Fruit fly (Drosophila melanogaster) whole organism, adult: Measurements from ENCODE around the gene CG33269.

Experiments
- CG11617 ChIP-seq: fragments of 200-800 bp; sonication (Bioruptor generic); optimal IDR thresholded peaks from 2 replicates; lab custom pipeline; 2017; ENCODE audit warnings: mild to moderate bottlenecking, missing biosample characterization, missing genetic modification reagents, missing genetic modification characterization
- CG12768 ChIP-seq: fragments of 200-800 bp; sonication (Bioruptor generic); optimal IDR thresholded peaks from 2 replicates; lab custom pipeline; 2017; ENCODE audit warnings: missing biosample characterization, missing genetic modification characterization, mild to moderate bottlenecking, moderate library complexity, missing genetic modification reagents
- CG14711 ChIP-seq: fragments of 200-800 bp; sonication (Bioruptor generic); optimal IDR thresholded peaks from 2 replicates; lab custom pipeline; 2018; ENCODE audit warnings: missing biosample characterization, mild to moderate bottlenecking, missing genetic modification characterization, moderate library complexity
- CG1620 ChIP-seq: fragments of 200-800 bp; sonication (Bioruptor generic); optimal IDR thresholded peaks from 2 replicates; lab custom pipeline; 2016; ENCODE audit warnings: missing biosample characterization, missing genetic modification characterization
- CG33017 ChIP-seq: fragments of 200-800 bp; sonication (Bioruptor generic); optimal IDR thresholded peaks from 2 replicates; lab custom pipeline; 2018; ENCODE audit warnings: missing biosample characterization, mild to moderate bottlenecking, missing genetic modification characterization, moderate library complexity
- CG5204 ChIP-seq: fragments of 200-800 bp; sonication (Bioruptor generic); optimal IDR thresholded peaks from 2 replicates; lab custom pipeline; 2016; ENCODE audit warnings: missing biosample characterization, missing genetic modification characterization
- CG7045 ChIP-seq: fragments of 200-800 bp; sonication (Bioruptor generic); optimal IDR thresholded peaks from 2 replicates; lab custom pipeline; 2017; ENCODE audit warnings: missing biosample characterization, mild to moderate bottlenecking, missing genetic modification characterization
- CG7101 ChIP-seq: fragments of 200-800 bp; sonication (Bioruptor generic); optimal IDR thresholded peaks from 2 replicates; lab custom pipeline; 2018; ENCODE audit warnings: missing biosample characterization, mild to moderate bottlenecking, missing genetic modification characterization, moderate library complexity
- Clk ChIP-seq: fragments of 200-800 bp; sonication (Bioruptor generic); optimal IDR thresholded peaks from 2 replicates; lab custom pipeline; 2017; ENCODE audit warnings: missing biosample characterization, missing genetic modification characterization
- Crg-1 ChIP-seq: fragments of 200-800 bp; sonication (Bioruptor generic); optimal IDR thresholded peaks from 2 replicates; lab custom pipeline; 2016; ENCODE audit warnings: missing biosample characterization, missing genetic modification characterization
- Hr96 ChIP-seq: fragments of 200-800 bp; sonication (Bioruptor generic); optimal IDR thresholded peaks from 2 replicates; lab custom pipeline; 2016; ENCODE audit warnings: missing biosample characterization, missing genetic modification characterization
- Mnt ChIP-seq: fragments of 200-800 bp; sonication (Bioruptor generic); optimal IDR thresholded peaks from 2 replicates; lab custom pipeline; 2016; ENCODE audit warnings: missing biosample characterization, mild to moderate bottlenecking, missing genetic modification characterization
- bab1 ChIP-seq: fragments of 200-800 bp; sonication (Bioruptor generic); optimal IDR thresholded peaks from 3 replicates; lab custom pipeline; 2019; ENCODE audit warnings: missing biosample characterization, mild to moderate bottlenecking, missing genetic modification characterization, moderate library complexity
- cic ChIP-seq: fragments of 200-800 bp; sonication (Bioruptor generic); optimal IDR thresholded peaks from 2 replicates; lab custom pipeline; 2017; ENCODE audit warnings: missing biosample characterization, mild to moderate bottlenecking, missing genetic modification characterization, moderate library complexity
- cnc ChIP-seq, 2 experiments: fragments of >200 bp; optimal IDR thresholded peaks; 2 replicates each; lab custom pipeline; 2017
- kay ChIP-seq: fragments of 200-800 bp; sonication (Bioruptor generic); peaks from one replicate; lab custom pipeline; 2016; ENCODE audit warnings: missing biosample characterization, missing genetic modification characterization, borderline replicate concordance
- ovo ChIP-seq: fragments of 200-800 bp; sonication (Bioruptor generic); optimal IDR thresholded peaks from 2 replicates; lab custom pipeline; 2016; ENCODE audit warnings: missing biosample characterization, missing genetic modification characterization
- pad ChIP-seq: fragments of 200-800 bp; sonication (Bioruptor generic); optimal IDR thresholded peaks from 3 replicates; lab custom pipeline; 2017; ENCODE audit warnings: missing biosample characterization, missing genetic modification characterization, mild to moderate bottlenecking, moderate library complexity, missing genetic modification reagents
- tj ChIP-seq: fragments of 200-800 bp; sonication (Bioruptor generic); optimal IDR thresholded peaks from 3 replicates; lab custom pipeline; 2017; ENCODE audit warnings: missing biosample characterization, mild to moderate bottlenecking, missing genetic modification characterization, moderate library complexity
- toe ChIP-seq: fragments of 200-800 bp; sonication (Bioruptor generic); optimal IDR thresholded peaks from 2 replicates; lab custom pipeline; 2016; ENCODE audit warnings: missing biosample characterization, missing genetic modification characterization

The CG33269 gene

DNA sequence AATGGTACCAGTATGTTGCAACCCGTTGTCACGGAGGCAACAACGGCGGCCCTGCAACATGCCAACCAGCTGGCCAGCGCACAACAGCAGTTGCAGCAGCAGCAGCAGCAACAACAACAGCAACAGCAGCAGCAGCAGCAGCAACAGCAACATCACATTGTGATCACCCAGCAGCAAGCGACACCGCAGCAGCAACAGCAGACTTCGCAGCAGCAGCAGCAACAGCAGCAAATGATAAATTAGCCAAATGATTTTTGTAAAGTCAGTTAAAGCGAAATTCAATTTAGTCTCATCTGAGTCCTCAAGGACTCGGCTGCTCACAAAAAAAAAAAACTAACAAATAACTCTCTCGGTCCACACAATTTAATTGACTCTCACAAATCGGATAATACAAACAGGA is 22.2 kb upstream of the CG33269 start:
- TF ChIP-seq CG14711 (tag; lab: Kevin White, UChicago), result no peak
- no peak for TF ChIP-seq kay (GFP tag; lab: Kevin White, UChicago)
- no peak for TF ChIP-seq bab1 (GFP tag; lab: Kevin White, UChicago)
- no peak for TF ChIP-seq CG5204 (GFP tag; lab: Kevin White, UChicago)
- TF ChIP-seq CG7045 (GFP tag; lab: Kevin White, UChicago), result no peak
- no peak for TF ChIP-seq CG11617 (GFP tag; lab: Kevin White, UChicago)
- no peak for TF ChIP-seq Mnt (GFP tag; lab: Kevin White, UChicago)
- no peak for TF ChIP-seq CG1620
- TF ChIP-seq CG7101 (tag; lab: Kevin White, UChicago), result no peak
- TF ChIP-seq CG33017 (tag; lab: Kevin White, UChicago), result no peak
- no peak for TF ChIP-seq toe (GFP tag; lab: Kevin White, UChicago)
- TF ChIP-seq CG12768 (GFP tag; lab: Kevin White, UChicago), result no peak
- TF ChIP-seq cnc (optimal IDR thresholded peaks at IDR 0.05; lab: Kevin White, UChicago), result no peak
- no peak for TF ChIP-seq cic (GFP tag; lab: Kevin White, UChicago)
- no peak for TF ChIP-seq ovo
- no peak for TF ChIP-seq Hr96 (GFP tag; lab: Kevin White, UChicago)
- TF ChIP-seq pad, result no peak
- TF ChIP-seq Crg-1 (GFP tag; lab: Kevin White, UChicago), result no peak

DNA sequence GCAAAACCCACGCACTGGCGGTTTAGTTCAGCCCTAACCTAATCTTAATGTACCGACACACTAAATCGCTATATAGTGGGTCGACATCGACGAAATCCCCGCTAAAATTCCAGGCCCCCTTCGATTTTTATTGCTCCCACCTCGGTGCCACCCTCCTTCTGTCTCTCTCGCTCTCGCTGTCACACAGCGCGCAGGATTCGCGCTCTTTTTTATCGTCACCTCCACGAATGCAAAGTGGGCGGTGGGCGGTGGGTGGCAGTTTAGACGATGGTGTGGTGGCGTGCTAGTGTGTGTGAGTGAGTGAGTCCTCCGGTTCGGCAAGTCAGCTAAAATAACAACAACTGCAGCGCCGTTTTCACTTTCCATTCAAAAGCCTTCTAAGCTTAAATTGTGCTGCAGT is 20.0 kb upstream of the CG33269 start:
- TF ChIP-seq CG5204 (GFP tag; lab: Kevin White, UChicago), result no peak
- TF ChIP-seq CG12768 (GFP tag; lab: Kevin White, UChicago), result no peak
- no peak for TF ChIP-seq CG7101 (tag; lab: Kevin White, UChicago)
- TF ChIP-seq toe (GFP tag; lab: Kevin White, UChicago), result no peak
- TF ChIP-seq ovo, result no peak
- TF ChIP-seq CG7045 (GFP tag; lab: Kevin White, UChicago), result no peak
- no peak for TF ChIP-seq pad
- TF ChIP-seq kay (GFP tag; lab: Kevin White, UChicago), result no peak
- TF ChIP-seq Crg-1 (GFP tag; lab: Kevin White, UChicago), result no peak
- TF ChIP-seq tj (GFP tag; lab: Kevin White, UChicago), result no peak

DNA sequence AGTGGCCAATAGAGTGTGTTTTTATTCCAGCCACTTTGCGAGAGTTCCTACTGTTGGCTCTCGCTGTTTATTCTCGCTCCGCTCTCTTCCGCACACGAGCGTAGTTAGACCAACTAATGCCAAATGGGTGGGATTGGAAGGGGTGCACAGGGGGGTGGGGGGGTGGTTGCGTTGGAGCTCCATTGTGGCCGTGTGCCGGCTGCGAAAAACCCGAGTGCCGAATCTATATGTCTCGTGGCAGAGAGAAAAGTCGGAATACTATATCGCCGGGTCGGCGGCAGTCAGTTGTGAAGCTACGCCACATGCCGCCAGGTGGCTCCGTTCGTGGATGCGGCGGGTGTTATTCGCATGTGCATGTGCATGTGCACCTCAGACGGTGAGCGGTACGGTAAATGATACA is 19.1 kb upstream of the CG33269 start:
- TF ChIP-seq Clk (GFP tag; lab: Kevin White, UChicago), result no peak
- peak; percentile 6 for TF ChIP-seq Mnt (GFP tag; lab: Kevin White, UChicago)

DNA sequence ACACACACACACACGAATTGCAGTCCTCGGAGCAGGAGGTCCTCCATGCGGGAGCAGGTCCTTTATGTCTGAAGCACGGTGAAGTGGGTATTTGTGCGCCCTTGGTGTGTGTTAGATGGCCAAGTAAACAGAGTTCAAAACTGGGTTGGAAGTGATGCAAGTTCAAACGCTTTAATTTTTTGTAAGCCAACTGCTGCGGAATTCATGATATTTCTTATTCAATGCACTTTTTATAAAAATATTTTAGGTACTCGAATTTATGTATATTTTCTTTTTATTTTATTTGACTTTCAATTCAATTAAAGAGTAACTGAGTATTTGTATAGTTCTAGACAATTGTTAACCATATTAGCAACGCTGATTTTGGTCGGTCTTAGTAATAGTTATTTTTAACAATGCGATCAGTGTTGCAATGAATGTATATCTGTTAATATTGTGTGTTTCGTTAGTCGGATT is 18.0 kb upstream of the CG33269 start, which contains the start of the genes CG14137 and CG46394:
Gene CG14137 (minus strand): TSS at position 101 of the 456 bp plus-strand sequence.
Gene CG46394 (plus strand): TSS at position 406 of the 456 bp plus-strand sequence.
- no peak for TF ChIP-seq ovo
- TF ChIP-seq CG1620, result no peak
- TF ChIP-seq CG12768 (GFP tag; lab: Kevin White, UChicago), result no peak

DNA sequence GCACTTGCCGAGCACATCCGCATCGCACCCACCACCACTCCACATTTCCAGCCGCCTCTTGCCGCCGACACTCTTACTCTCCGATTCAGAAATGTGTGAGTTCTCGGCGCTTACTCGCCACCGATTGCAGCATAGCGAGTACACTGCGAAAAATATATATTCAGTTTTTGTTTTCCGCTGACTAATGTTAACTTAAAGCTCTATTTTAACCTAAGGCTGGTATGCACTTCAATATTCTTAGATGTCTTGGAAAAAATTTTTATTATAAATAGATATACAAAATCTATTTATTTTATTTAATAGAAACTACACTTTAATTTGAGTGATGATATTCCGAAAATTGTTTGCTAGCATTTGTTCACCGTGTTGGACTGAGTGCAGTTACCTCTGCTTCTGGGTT is 17.3 kb upstream of the CG33269 start:
- peak; percentile 14 for TF ChIP-seq CG5204 (GFP tag; lab: Kevin White, UChicago)
- no peak for TF ChIP-seq CG14711 (tag; lab: Kevin White, UChicago)
- no peak for TF ChIP-seq Hr96 (GFP tag; lab: Kevin White, UChicago)
- TF ChIP-seq cic (GFP tag; lab: Kevin White, UChicago), result no peak
- TF ChIP-seq Clk (GFP tag; lab: Kevin White, UChicago), result no peak
- TF ChIP-seq cnc (optimal IDR thresholded peaks at IDR 0.05; lab: Kevin White, UChicago), result no peak
- TF ChIP-seq Mnt (GFP tag; lab: Kevin White, UChicago), result no peak
- peak; percentile 0 for TF ChIP-seq CG7101 (tag; lab: Kevin White, UChicago)
- no peak for TF ChIP-seq ovo
- peak; percentile 5 for TF ChIP-seq tj (GFP tag; lab: Kevin White, UChicago)
- TF ChIP-seq bab1 (GFP tag; lab: Kevin White, UChicago), result no peak
- TF ChIP-seq Crg-1 (GFP tag; lab: Kevin White, UChicago), result no peak
- no peak for TF ChIP-seq kay (GFP tag; lab: Kevin White, UChicago)
- TF ChIP-seq CG1620, result no peak
- peak; percentile 33 for TF ChIP-seq CG11617 (GFP tag; lab: Kevin White, UChicago)
- no peak for TF ChIP-seq CG12768 (GFP tag; lab: Kevin White, UChicago)
- no peak for TF ChIP-seq toe (GFP tag; lab: Kevin White, UChicago)
- TF ChIP-seq CG7045 (GFP tag; lab: Kevin White, UChicago), result peak; percentile 64
- peak; percentile 48 for TF ChIP-seq CG33017 (tag; lab: Kevin White, UChicago)
- TF ChIP-seq pad, result no peak

DNA sequence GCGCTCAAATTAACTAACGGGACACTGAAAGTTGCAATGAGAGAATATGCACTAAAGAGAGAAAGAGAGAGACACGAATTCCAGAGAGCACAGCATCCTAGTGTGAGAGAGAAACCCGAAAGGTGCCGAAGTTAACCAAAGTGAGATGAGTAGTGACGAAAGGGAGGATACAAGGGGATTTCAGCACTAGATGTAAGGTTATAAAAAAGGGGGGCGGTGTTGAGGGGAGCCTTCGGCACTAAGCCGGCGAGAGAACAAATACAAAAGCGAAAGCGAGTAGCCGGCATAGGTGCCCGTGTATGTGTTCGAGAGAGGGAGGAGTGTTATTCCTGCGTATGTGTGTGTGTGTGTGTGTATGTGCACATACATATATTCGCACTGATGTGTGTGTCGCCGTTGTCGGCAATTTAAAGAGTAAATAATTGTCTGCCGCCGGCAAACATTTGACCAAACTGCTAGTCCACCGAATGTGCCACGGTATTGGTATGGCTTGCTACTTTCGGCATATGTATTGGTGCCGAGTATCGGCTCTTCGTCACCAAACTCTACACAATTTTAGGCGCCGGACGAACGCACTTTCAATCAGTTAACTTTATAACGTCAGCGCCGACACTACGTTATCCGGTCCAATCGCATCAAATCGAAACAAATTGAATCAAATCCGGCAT is 14.7 kb upstream of the CG33269 start, which contains the start of gene CG7368:
Gene CG7368 (plus strand): TSS at position 618 of the 668 bp plus-strand sequence.
- TF ChIP-seq Crg-1 (GFP tag; lab: Kevin White, UChicago) (no peak), CG11617 (GFP tag; lab: Kevin White, UChicago) (no peak), Clk (GFP tag; lab: Kevin White, UChicago) (no peak), Hr96 (GFP tag; lab: Kevin White, UChicago) (no peak), Mnt (GFP tag; lab: Kevin White, UChicago) (no peak), CG14711 (tag; lab: Kevin White, UChicago) (no peak), CG7101 (tag; lab: Kevin White, UChicago) (no peak), ovo (no peak), kay (GFP tag; lab: Kevin White, UChicago) (no peak), cnc (optimal IDR thresholded peaks at IDR 0.05; lab: Kevin White, UChicago) (no peak), pad (no peak), tj (GFP tag; lab: Kevin White, UChicago) (no peak), cic (GFP tag; lab: Kevin White, UChicago) (no peak), CG33017 (tag; lab: Kevin White, UChicago) (no peak), toe (GFP tag; lab: Kevin White, UChicago) (no peak), bab1 (GFP tag; lab: Kevin White, UChicago) (no peak), CG1620 (no peak), CG12768 (GFP tag; lab: Kevin White, UChicago) (no peak)
